Fruit fly (Drosophila melanogaster): ENCODE measurements around the gene CG14840.

DNA sequence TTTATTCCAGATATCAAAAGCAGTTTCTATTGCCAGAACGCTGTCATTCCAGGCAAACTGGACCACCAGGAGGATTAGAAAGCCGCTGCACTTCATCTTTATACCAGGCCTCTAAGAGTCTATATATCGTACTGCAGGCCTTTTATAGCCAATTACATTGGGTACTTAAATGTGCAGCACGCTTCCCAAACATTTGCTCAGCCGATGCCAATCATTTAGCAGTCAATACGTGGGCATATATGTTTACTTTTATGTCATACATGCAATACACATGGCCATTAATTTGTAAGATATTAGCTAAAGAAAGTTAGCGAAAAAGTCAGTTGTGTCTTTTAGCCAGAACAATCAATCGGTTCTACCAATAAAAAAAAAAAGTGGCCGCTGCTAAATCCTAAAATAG is 39.5 kb downstream of the CG14840 start, which contains the start of gene CG33109:
- TF ChIP-seq h (GFP tag; optimal IDR thresholded peaks at IDR 0.05) = no peak
- no peak for TF ChIP-seq brk (GFP tag; optimal IDR thresholded peaks at IDR 0.05)
- no peak for TF ChIP-seq Mio (GFP tag; optimal IDR thresholded peaks at IDR 0.05)
- no peak for TF ChIP-seq Hr78 (GFP tag; optimal IDR thresholded peaks at IDR 0.05)
- no peak for TF ChIP-seq Dfd (GFP tag; optimal IDR thresholded peaks at IDR 0.05)
- no peak for TF ChIP-seq br (GFP tag; optimal IDR thresholded peaks at IDR 0.05)
- TF ChIP-seq dl (GFP tag; optimal IDR thresholded peaks at IDR 0.05; ENCODE audit: insufficient read depth in 1 of 2, partially characterized antibody in 2 of 2) = no peak
- no peak for TF ChIP-seq HLH106 (tag; optimal IDR thresholded peaks at IDR 0.05)
- no peak for TF ChIP-seq foxo (GFP tag; optimal IDR thresholded peaks at IDR 0.05)
- TF ChIP-seq usp (GFP tag; optimal IDR thresholded peaks at IDR 0.05) = no peak
- TF ChIP-seq psq (GFP tag; optimal IDR thresholded peaks at IDR 0.05) = no peak
- no peak for TF ChIP-seq pan (optimal IDR thresholded peaks at IDR 0.05)
- TF ChIP-seq Vsx2 (GFP tag; optimal IDR thresholded peaks at IDR 0.05; ENCODE audit: partially characterized antibody) = no peak
- no peak for TF ChIP-seq OdsH (GFP tag; optimal IDR thresholded peaks at IDR 0.05)
